Worm (Caenorhabditis elegans): Measurements from ENCODE around the gene Y8A9A.2.

Gene Y8A9A.2

ce11 chrII:3795323-3795722 is at the start of gene Y8A9A.2:
Gene Y8A9A.2, plus strand, starts transcription at chrII:3795623.
- TF ChIP-seq lsy-2 (tag; optimal IDR thresholded peaks at IDR 0.05) (no peak), sem-4 (tag; optimal IDR thresholded peaks at IDR 0.05) (no peak), nhr-6 (tag; optimal IDR thresholded peaks at IDR 0.05) (no peak), nhr-21 (tag; optimal IDR thresholded peaks at IDR 0.05) (no peak), alr-1 (tag; optimal IDR thresholded peaks at IDR 0.05) (no peak), nhr-11 (tag; optimal IDR thresholded peaks at IDR 0.05) (no peak), nhr-237 (tag; optimal IDR thresholded peaks at IDR 0.05) (no peak), fos-1 (tag; optimal IDR thresholded peaks at IDR 0.05) (no peak), lin-39 (tag; optimal IDR thresholded peaks at IDR 0.05) (no peak), nhr-10 (tag; optimal IDR thresholded peaks at IDR 0.05) (no peak), elt-1 (tag; optimal IDR thresholded peaks at IDR 0.05) (no peak), nhr-23 (tag; optimal IDR thresholded peaks at IDR 0.05) (no peak), mdl-1 (tag; optimal IDR thresholded peaks at IDR 0.05) (no peak), zag-1 (tag; optimal IDR thresholded peaks at IDR 0.05) (no peak), sma-3 (GFP tag; optimal IDR thresholded peaks at IDR 0.05) (no peak), ztf-1 (GFP tag; conservative IDR thresholded peaks at IDR 0.05) (no peak), unc-55 (GFP tag; optimal IDR thresholded peaks at IDR 0.05) (no peak), ztf-4 (tag; optimal IDR thresholded peaks at IDR 0.05) (no peak), nhr-77 (tag; optimal IDR thresholded peaks at IDR 0.05) (no peak), dmd-4 (tag; optimal IDR thresholded peaks at IDR 0.05) (no peak)

DNA sequence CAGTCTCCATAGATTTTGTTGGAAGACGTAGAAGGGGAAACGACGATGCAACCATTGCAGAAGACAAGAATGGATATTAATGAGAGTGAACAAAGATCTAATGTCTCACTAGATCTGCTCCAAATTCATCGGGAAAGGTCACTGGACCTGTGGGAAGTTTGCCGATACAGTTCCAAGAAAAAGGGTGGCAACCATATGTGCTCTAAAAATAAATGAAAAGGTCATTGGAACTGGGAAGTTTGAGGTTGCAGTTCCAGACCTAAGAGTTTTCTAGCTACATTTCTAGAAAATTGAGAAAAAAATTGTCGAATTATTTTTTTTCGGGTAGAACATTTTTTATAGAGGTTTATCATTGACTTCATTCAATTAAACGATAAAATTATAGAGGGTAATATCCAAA is 48.0 kb upstream of the Y8A9A.2 start, which contains the start of gene fbxb-92:
TSS of gene fbxb-92 (minus strand) at position 101 of the 400 bp plus-strand sequence.
- TF ChIP-seq lin-11 (tag; optimal IDR thresholded peaks at IDR 0.05) (no peak), crh-2 (tag; optimal IDR thresholded peaks at IDR 0.05) (no peak), dmd-4 (tag; optimal IDR thresholded peaks at IDR 0.05) (no peak), alr-1 (tag; optimal IDR thresholded peaks at IDR 0.05) (no peak), F13H6.1 (tag; optimal IDR thresholded peaks at IDR 0.05) (no peak), aly-2 (tag; optimal IDR thresholded peaks at IDR 0.05) (no peak), fos-1 (tag; optimal IDR thresholded peaks at IDR 0.05) (no peak), ztf-1 (GFP tag; conservative IDR thresholded peaks at IDR 0.05) (no peak), skn-1 (tag; optimal IDR thresholded peaks at IDR 0.05) (no peak), sma-3 (GFP tag; optimal IDR thresholded peaks at IDR 0.05) (no peak), sma-9 (GFP tag; optimal IDR thresholded peaks at IDR 0.05) (no peak), sma-9 (tag; optimal IDR thresholded peaks at IDR 0.05) (no peak), nhr-6 (tag; optimal IDR thresholded peaks at IDR 0.05) (no peak), lin-39 (tag; optimal IDR thresholded peaks at IDR 0.05) (no peak), peb-1 (tag; optimal IDR thresholded peaks at IDR 0.05) (no peak), lin-13 (GFP tag; optimal IDR thresholded peaks at IDR 0.05) (no peak), mdl-1 (tag; optimal IDR thresholded peaks at IDR 0.05) (no peak), mbf-1 (tag; optimal IDR thresholded peaks at IDR 0.05) (no peak), blmp-1 (tag; optimal IDR thresholded peaks at IDR 0.05; ENCODE audit: insufficient read depth) (no peak), unc-55 (GFP tag; optimal IDR thresholded peaks at IDR 0.05) (no peak)

ce11 chrII:3748719-3749118 is 46.7 kb upstream of the Y8A9A.2 start, which contains the start of gene fbxb-90:
Gene fbxb-90, minus strand, starts transcription at chrII:3748819.
- TF ChIP-seq unc-55 (GFP tag; optimal IDR thresholded peaks at IDR 0.05) (no peak), R02D3.7 (tag; optimal IDR thresholded peaks at IDR 0.05) (no peak), crh-2 (tag; optimal IDR thresholded peaks at IDR 0.05) (no peak), nhr-237 (tag; optimal IDR thresholded peaks at IDR 0.05) (no peak), sem-4 (tag; optimal IDR thresholded peaks at IDR 0.05) (no peak), skn-1 (tag; optimal IDR thresholded peaks at IDR 0.05) (no peak), egl-27 (tag; optimal IDR thresholded peaks at IDR 0.05) (no peak), F13H6.1 (tag; optimal IDR thresholded peaks at IDR 0.05) (no peak)

ce11 chrII:3750685-3751084 is 44.7 kb upstream of the Y8A9A.2 start, which contains the start of gene fbxb-91:
Gene fbxb-91, minus strand, starts transcription at chrII:3750785.
- TF ChIP-seq snpc-4 (tag; optimal IDR thresholded peaks at IDR 0.05) (no peak), Y55F3AM.14 (GFP tag; optimal IDR thresholded peaks at IDR 0.05) (no peak), ztf-4 (tag; optimal IDR thresholded peaks at IDR 0.05) (no peak), mbf-1 (tag; optimal IDR thresholded peaks at IDR 0.05) (no peak), nhr-10 (tag; optimal IDR thresholded peaks at IDR 0.05) (no peak)

DNA sequence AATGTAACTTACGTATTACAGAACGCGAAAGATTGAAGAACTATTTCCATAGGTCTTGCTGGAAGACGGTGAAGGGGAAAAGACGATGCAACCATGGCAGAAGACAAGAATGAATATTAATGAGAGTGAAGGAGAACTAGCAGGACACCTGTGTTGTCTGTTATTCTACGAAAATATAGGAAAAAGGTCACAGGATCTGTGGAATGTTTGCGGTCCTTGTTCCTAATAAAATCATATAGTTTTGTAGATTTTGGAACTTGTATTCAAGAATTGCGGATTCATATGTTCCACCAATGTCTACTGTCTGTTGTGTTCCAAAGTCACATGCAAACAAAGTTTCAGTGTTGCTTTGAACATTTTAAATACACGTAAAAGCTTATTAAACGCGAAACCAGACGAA is 43.2 kb upstream of the Y8A9A.2 start, which contains the start of gene sdz-11:
TSS of gene sdz-11 (minus strand) at position 101 of the 400 bp plus-strand sequence.
- TF ChIP-seq F13H6.1 (tag; optimal IDR thresholded peaks at IDR 0.05) (no peak), mab-5 (tag; optimal IDR thresholded peaks at IDR 0.05) (no peak), ztf-11 (tag; optimal IDR thresholded peaks at IDR 0.05) (no peak), sma-9 (GFP tag; optimal IDR thresholded peaks at IDR 0.05) (no peak), sma-9 (tag; optimal IDR thresholded peaks at IDR 0.05) (no peak), ztf-4 (tag; optimal IDR thresholded peaks at IDR 0.05) (no peak), fos-1 (tag; optimal IDR thresholded peaks at IDR 0.05) (no peak), nhr-23 (tag; optimal IDR thresholded peaks at IDR 0.05) (no peak), ztf-1 (GFP tag; conservative IDR thresholded peaks at IDR 0.05) (no peak)

All from whole organism, L2 larva.